Fruit fly (Drosophila melanogaster) whole organism, embryonic: ENCODE measurements around the gene CG1494.

ENCODE experiments used
- ATbp ChIP-seq: fragments of 200-800 bp; sonication (Bioruptor generic); optimal IDR thresholded peaks from 2 replicates; lab custom pipeline; 2017; ENCODE audit warnings: missing biosample characterization, mild to moderate bottlenecking, missing genetic modification characterization, missing genetic modification reagents
- Abd-B ChIP-seq: fragments of 200-800 bp; sonication (Bioruptor generic); optimal IDR thresholded peaks from 2 replicates; lab custom pipeline; 2018; ENCODE audit warnings: missing biosample characterization, mild to moderate bottlenecking, missing genetic modification characterization, moderate library complexity
- Atf3 ChIP-seq: fragments of 200-800 bp; sonication (Bioruptor generic); optimal IDR thresholded peaks from 3 replicates; lab custom pipeline; 2016; ENCODE audit warnings: missing biosample characterization, missing genetic modification characterization
- CG11456 ChIP-seq: fragments of 200-800 bp; sonication (Bioruptor generic); IDR thresholded peaks from 3 replicates; pipeline ENCODE4 v1.3.6; 2022; ENCODE audit warnings: missing biosample characterization, missing genetic modification characterization
- CG11696 ChIP-seq: fragments of 200-800 bp; sonication (Bioruptor generic); IDR thresholded peaks from 2 replicates; pipeline ENCODE4 v1.3.6; 2022; ENCODE audit warnings: missing biosample characterization, missing genetic modification characterization
- CG12299 ChIP-seq: fragments of 200-800 bp; sonication (Bioruptor generic); optimal IDR thresholded peaks from 2 replicates; lab custom pipeline; 2018; ENCODE audit warnings: missing biosample characterization, mild to moderate bottlenecking, missing genetic modification characterization
- CG12769 ChIP-seq: fragments of 200-800 bp; sonication (Bioruptor generic); optimal IDR thresholded peaks from 2 replicates; lab custom pipeline; 2019; ENCODE audit warnings: missing biosample characterization, mild to moderate bottlenecking, missing genetic modification characterization, moderate library complexity
- CG13424 ChIP-seq: fragments of 200-800 bp; sonication (Bioruptor generic); optimal IDR thresholded peaks from 2 replicates; lab custom pipeline; 2019; ENCODE audit warnings: missing biosample characterization, mild to moderate bottlenecking, missing genetic modification characterization, moderate library complexity
- CG13624 ChIP-seq: fragments of 200-800 bp; sonication (Bioruptor generic); optimal IDR thresholded peaks from 2 replicates; lab custom pipeline; 2016; ENCODE audit warnings: missing biosample characterization, missing genetic modification characterization
- CG14050 ChIP-seq: fragments of 200-800 bp; sonication (Bioruptor generic); IDR thresholded peaks from 3 replicates; pipeline ENCODE4 v1.3.6; 2022; ENCODE audit warnings: missing biosample characterization, missing genetic modification characterization
- CG1603 ChIP-seq: fragments of 200-800 bp; sonication (Bioruptor generic); optimal IDR thresholded peaks from 2 replicates; lab custom pipeline; 2019; ENCODE audit warnings: missing biosample characterization, mild to moderate bottlenecking, missing genetic modification characterization, moderate library complexity
- CG16813 ChIP-seq: fragments of 200-800 bp; sonication (Bioruptor generic); IDR thresholded peaks from 3 replicates; pipeline ENCODE4 v1.3.6; 2022; ENCODE audit warnings: missing biosample characterization, missing genetic modification characterization; ENCODE audit not compliant: partially characterized antibody
- CG17385 ChIP-seq: fragments of 200-800 bp; sonication (Bioruptor generic); optimal IDR thresholded peaks from 3 replicates; lab custom pipeline; 2018; ENCODE audit warnings: missing biosample characterization, mild to moderate bottlenecking, missing genetic modification characterization
- CG17912 ChIP-seq: fragments of 200-800 bp; sonication (Bioruptor generic); optimal IDR thresholded peaks from 2 replicates; lab custom pipeline; 2018; ENCODE audit warnings: missing biosample characterization, mild to moderate bottlenecking, missing genetic modification characterization
- CG1832 ChIP-seq: fragments of 200-800 bp; sonication (Bioruptor generic); optimal IDR thresholded peaks from 2 replicates; lab custom pipeline; 2017; ENCODE audit warnings: missing biosample characterization, mild to moderate bottlenecking, missing genetic modification characterization, inconsistent platforms
- CG3065 ChIP-seq: fragments of 200-800 bp; sonication (Bioruptor generic); optimal IDR thresholded peaks from 2 replicates; lab custom pipeline; 2016; ENCODE audit warnings: missing biosample characterization, missing genetic modification characterization
- CG6791 ChIP-seq: fragments of 200-800 bp; sonication (Bioruptor generic); IDR thresholded peaks from 3 replicates; pipeline ENCODE4 v1.3.6; 2022; ENCODE audit warnings: missing biosample characterization, missing genetic modification characterization; ENCODE audit not compliant: partially characterized antibody
- CG8089 ChIP-seq: fragments of 200-800 bp; sonication (Bioruptor generic); optimal IDR thresholded peaks from 3 replicates; lab custom pipeline; 2016; ENCODE audit warnings: missing biosample characterization, missing genetic modification characterization
- CG8478 ChIP-seq: fragments of >200 bp; optimal IDR thresholded peaks from 2 replicates; lab custom pipeline; 2018
- CG9727 ChIP-seq: fragments of 200-800 bp; sonication (Bioruptor generic); optimal IDR thresholded peaks from 3 replicates; lab custom pipeline; 2017; ENCODE audit warnings: missing biosample characterization, mild to moderate bottlenecking, missing genetic modification characterization
- D19A ChIP-seq: fragments of 200-800 bp; optimal IDR thresholded peaks from 3 replicates; lab custom pipeline; 2019; ENCODE audit warnings: missing biosample characterization, mild to moderate bottlenecking, missing genetic modification characterization, moderate library complexity
- Hmx ChIP-seq: fragments of 200-800 bp; sonication (Bioruptor generic); optimal IDR thresholded peaks from 2 replicates; lab custom pipeline; 2016; ENCODE audit warnings: missing biosample characterization, missing genetic modification characterization
- Lim3 ChIP-seq: fragments of 200-800 bp; sonication (Bioruptor generic); IDR thresholded peaks from 2 replicates; pipeline ENCODE4 v1.3.6; 2022; ENCODE audit warnings: missing biosample characterization, missing genetic modification characterization
- Med ChIP-seq: fragments of 200-800 bp; sonication (Bioruptor generic); peaks from one replicate; lab custom pipeline; 2016; ENCODE audit warnings: missing biosample characterization, missing genetic modification characterization, mild to moderate bottlenecking, inconsistent platforms, moderate library complexity
- Scr ChIP-seq: fragments of 200-800 bp; sonication (Bioruptor generic); IDR thresholded peaks from 2 replicates; pipeline ENCODE4 v1.3.6; 2022; ENCODE audit warnings: missing biosample characterization, missing genetic modification characterization; ENCODE audit not compliant: partially characterized antibody
- Ssrp ChIP-seq: fragments of 200-800 bp; sonication (Bioruptor generic); optimal IDR thresholded peaks from 2 replicates; lab custom pipeline; 2018; ENCODE audit warnings: missing biosample characterization, mild to moderate bottlenecking, missing genetic modification characterization, moderate library complexity
- Usf ChIP-seq: fragments of 200-800 bp; sonication (Bioruptor generic); optimal IDR thresholded peaks from 2 replicates; lab custom pipeline; 2017; ENCODE audit warnings: missing genotype, missing biosample characterization, missing genetic modification characterization
- bcd ChIP-seq: fragments of 200-800 bp; sonication (Bioruptor generic); optimal IDR thresholded peaks from 2 replicates; lab custom pipeline; 2017; ENCODE audit warnings: missing biosample characterization, mild to moderate bottlenecking, missing genetic modification characterization
- caup ChIP-seq: fragments of 200-800 bp; sonication (Bioruptor generic); optimal IDR thresholded peaks from 3 replicates; lab custom pipeline; 2017; ENCODE audit warnings: missing biosample characterization, mild to moderate bottlenecking, missing genetic modification characterization, moderate library complexity; ENCODE audit not compliant: severe bottlenecking
- crc ChIP-seq: fragments of 200-800 bp; sonication (Bioruptor generic); optimal IDR thresholded peaks from 2 replicates; lab custom pipeline; 2016; ENCODE audit warnings: missing biosample characterization, missing genetic modification characterization
- dimm ChIP-seq: fragments of 200-800 bp; sonication (Bioruptor generic); IDR thresholded peaks from 2 replicates; pipeline ENCODE4 v1.3.6; 2022; ENCODE audit warnings: missing biosample characterization, missing genetic modification characterization
- disco-r ChIP-seq: fragments of 200-800 bp; sonication (Bioruptor generic); optimal IDR thresholded peaks from 2 replicates; lab custom pipeline; 2016; ENCODE audit warnings: missing biosample characterization, missing genetic modification characterization
- ems ChIP-seq: fragments of 200-800 bp; sonication (Bioruptor generic); optimal IDR thresholded peaks from 3 replicates; lab custom pipeline; 2016; ENCODE audit warnings: missing biosample characterization, missing genetic modification characterization
- en ChIP-seq: fragments of 200-800 bp; sonication (Bioruptor generic); optimal IDR thresholded peaks from 2 replicates; lab custom pipeline; 2016; ENCODE audit warnings: missing biosample characterization, missing genetic modification characterization
- fd64A ChIP-seq: fragments of 200-800 bp; sonication (Bioruptor generic); optimal IDR thresholded peaks from 3 replicates; lab custom pipeline; 2018; ENCODE audit warnings: missing biosample characterization, mild to moderate bottlenecking, missing genetic modification characterization
- h ChIP-seq: fragments of >200 bp; optimal IDR thresholded peaks from 2 replicates; lab custom pipeline; 2017
- hkb ChIP-seq, 2 experiments: fragments of 200-800 bp in 1 of 2; fragments of >200 bp in 1 of 2; sonication (Bioruptor generic) in 1 of 2; IDR thresholded peaks in 1 of 2; optimal IDR thresholded peaks in 1 of 2; 2 replicates each; pipeline versions ENCODE4 v1.3.6 to Lab custom; 2017 to 2022; ENCODE audit warnings: missing biosample characterization in 1 of 2, missing genetic modification characterization in 1 of 2
- ind ChIP-seq: fragments of 200-800 bp; sonication (Bioruptor generic); optimal IDR thresholded peaks from 3 replicates; lab custom pipeline; 2016; ENCODE audit warnings: missing biosample characterization, missing genetic modification characterization
- lola ChIP-seq, 3 experiments: fragments of >200 bp in 2 of 3; fragments of 200-800 bp in 1 of 3; sonication (Bioruptor generic) in 1 of 3; optimal IDR thresholded peaks; 2 replicates each; lab custom pipeline; 2017 to 2019; ENCODE audit warnings: missing biosample characterization in 3 of 3, missing genetic modification characterization in 3 of 3, mild to moderate bottlenecking in 1 of 3, moderate library complexity in 1 of 3
- maf-S ChIP-seq: fragments of 200-800 bp; sonication (Bioruptor generic); optimal IDR thresholded peaks from 2 replicates; lab custom pipeline; 2016; ENCODE audit warnings: missing biosample characterization, missing genetic modification characterization
- nmo ChIP-seq: fragments of 200-800 bp; sonication (Bioruptor generic); optimal IDR thresholded peaks from 2 replicates; lab custom pipeline; 2018; ENCODE audit warnings: missing biosample characterization, mild to moderate bottlenecking, missing genetic modification characterization, moderate library complexity
- oc ChIP-seq: fragments of 200-800 bp; sonication (Bioruptor generic); optimal IDR thresholded peaks from 2 replicates; lab custom pipeline; 2018; ENCODE audit warnings: missing biosample characterization, mild to moderate bottlenecking, missing genetic modification characterization, moderate library complexity
- pan ChIP-seq, 4 experiments: fragments of >200 bp in 3 of 4; fragments of 200-800 bp in 1 of 4; sonication (Bioruptor generic) in 1 of 4; optimal IDR thresholded peaks in 3 of 4; IDR thresholded peaks in 1 of 4; 2 replicates each; pipeline versions ENCODE4 v1.3.6 to Lab custom; 2017 to 2022; ENCODE audit warnings: missing biosample characterization in 2 of 4, missing genetic modification characterization in 2 of 4, mixed read lengths in 1 of 4
- pita ChIP-seq: fragments of 200-800 bp; sonication (Bioruptor generic); optimal IDR thresholded peaks from 2 replicates; lab custom pipeline; 2017; ENCODE audit warnings: missing biosample characterization, mild to moderate bottlenecking, missing genetic modification characterization
- pum ChIP-seq: fragments of 200-800 bp; sonication (Bioruptor generic); optimal IDR thresholded peaks from 2 replicates; lab custom pipeline; 2016; ENCODE audit warnings: missing biosample characterization, missing genetic modification characterization
- sens-2 ChIP-seq: fragments of 200-800 bp; sonication (Bioruptor generic); IDR thresholded peaks from 2 replicates; pipeline ENCODE4 v1.3.6; 2022; ENCODE audit warnings: missing biosample characterization, missing genetic modification characterization
- sim ChIP-seq: fragments of 200-800 bp; sonication (Bioruptor generic); IDR thresholded peaks from 2 replicates; pipeline ENCODE4 v1.3.6; 2022; ENCODE audit warnings: missing biosample characterization, missing genetic modification characterization
- sug ChIP-seq: fragments of 200-800 bp; optimal IDR thresholded peaks from 2 replicates; lab custom pipeline; 2019; ENCODE audit warnings: missing biosample characterization, mild to moderate bottlenecking, missing genetic modification characterization, moderate library complexity
- zen ChIP-seq: fragments of 200-800 bp; sonication (Bioruptor generic); optimal IDR thresholded peaks from 3 replicates; lab custom pipeline; 2018; ENCODE audit warnings: missing biosample characterization, mild to moderate bottlenecking, missing genetic modification characterization, moderate library complexity

CG1494 gene

DNA sequence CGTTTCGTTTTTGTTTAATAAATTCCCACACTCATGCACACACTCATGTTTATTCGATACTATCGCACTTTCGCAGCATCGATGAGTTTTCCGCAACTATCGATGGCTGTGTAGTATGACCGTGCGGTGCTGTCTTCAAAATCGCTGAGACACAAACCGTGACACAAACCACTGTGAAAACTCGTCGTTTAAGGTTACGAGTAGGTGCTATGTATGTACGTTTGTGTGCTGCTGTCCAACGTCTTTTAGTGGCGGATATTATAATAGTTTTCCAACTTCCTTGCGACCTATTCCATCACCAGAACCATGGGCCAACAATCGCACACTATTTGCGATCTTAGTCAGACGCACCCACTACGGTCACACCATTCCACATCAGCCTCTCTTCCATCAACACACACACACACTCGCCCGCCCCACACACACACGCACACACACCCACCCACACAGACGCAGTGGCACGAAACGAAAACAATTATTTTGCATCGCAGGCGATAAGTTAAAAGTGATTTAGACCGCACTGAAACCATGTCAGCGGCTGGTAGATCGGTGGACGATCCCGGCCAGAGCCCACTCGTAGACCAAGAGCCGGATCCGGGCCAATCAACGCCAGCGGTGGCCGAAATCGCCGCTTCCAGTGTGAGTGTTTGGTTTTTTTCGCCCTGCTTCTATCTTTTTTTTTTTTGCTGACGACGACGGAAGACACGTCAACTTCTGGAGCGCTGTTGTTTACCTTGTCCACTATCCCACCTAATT lies 39.0 kb downstream of the CG1494 start, which contains the start of the genes Dd and CG1486 (continued):
- no peak for TF ChIP-seq CG9727 (GFP tag; lab: Kevin White, UChicago)
- no peak for TF ChIP-seq sens-2 (GFP tag; lab: Robert Waterston, UW)
- no peak for TF ChIP-seq CG12299 (tag; lab: Kevin White, UChicago)
- TF ChIP-seq pan (optimal IDR thresholded peaks at IDR 0.05; lab: Kevin White, UChicago) = no peak
- TF ChIP-seq pan (GFP tag; optimal IDR thresholded peaks at IDR 0.05 in 1 of 2, IDR thresholded peaks at IDR 0.05 in 1 of 2) = peak in 1 of 2 experiments; percentile 21
- no peak for TF ChIP-seq zen
- TF ChIP-seq hkb (optimal IDR thresholded peaks at IDR 0.05; lab: Kevin White, UChicago) = no peak
- no peak for TF ChIP-seq hkb (GFP tag; IDR thresholded peaks at IDR 0.05; lab: Robert Waterston, UW)
- TF ChIP-seq crc (GFP tag; lab: Kevin White, UChicago) = no peak
- TF ChIP-seq Lim3 (GFP tag; lab: Robert Waterston, UW) = no peak
- no peak for TF ChIP-seq CG1832
- no peak for TF ChIP-seq CG12769 (tag; lab: Kevin White, UChicago)
- peak; percentile 17 for TF ChIP-seq D19A (tag; lab: Kevin White, UChicago)
- peak; percentile 79 for TF ChIP-seq CG1603 (tag; lab: Kevin White, UChicago)
- peak; percentile 19 for TF ChIP-seq CG13624 (GFP tag; lab: Kevin White, UChicago)
- no peak for TF ChIP-seq CG13424 (tag; lab: Kevin White, UChicago)
- TF ChIP-seq en = no peak
- no peak for TF ChIP-seq maf-S (GFP tag; lab: Kevin White, UChicago)
- no peak for TF ChIP-seq sim (GFP tag; lab: Robert Waterston, UW)
- TF ChIP-seq CG6791 (GFP tag; lab: Robert Waterston, UW) = peak; percentile 91
- TF ChIP-seq ATbp (GFP tag; lab: Kevin White, UChicago) = no peak
- peak; percentile 26 for TF ChIP-seq Abd-B (GFP tag; lab: Kevin White, UChicago)
- TF ChIP-seq Hmx (GFP tag; lab: Kevin White, UChicago) = no peak
- TF ChIP-seq disco-r = no peak
- TF ChIP-seq sug (tag; lab: Kevin White, UChicago) = peak; percentile 18
- TF ChIP-seq fd64A = no peak
- TF ChIP-seq caup (GFP tag; lab: Kevin White, UChicago) = no peak
- no peak for TF ChIP-seq Usf (GFP tag; lab: Kevin White, UChicago)
- no peak for TF ChIP-seq CG17912 (GFP tag; lab: Kevin White, UChicago)
- TF ChIP-seq CG3065 (GFP tag; lab: Kevin White, UChicago) = no peak
- peak; percentile 92 for TF ChIP-seq CG16813 (GFP tag; lab: Robert Waterston, UW)
- TF ChIP-seq bcd (GFP tag; lab: Kevin White, UChicago) = no peak
- TF ChIP-seq Atf3 = no peak
- TF ChIP-seq oc (tag; lab: Kevin White, UChicago) = no peak
- no peak for TF ChIP-seq h (lab: Kevin White, UChicago)
- peak; percentile 91 for TF ChIP-seq Scr
- TF ChIP-seq CG11696 (GFP tag; lab: Robert Waterston, UW) = no peak
- TF ChIP-seq pum (GFP tag; lab: Kevin White, UChicago) = no peak
- TF ChIP-seq nmo (GFP tag; lab: Kevin White, UChicago) = peak; percentile 76
- peak; percentile 86 for TF ChIP-seq Med (GFP tag; lab: Kevin White, UChicago)
- TF ChIP-seq CG8478 = peak; percentile 94
- no peak for TF ChIP-seq CG11456 (GFP tag; lab: Robert Waterston, UW)
- no peak for TF ChIP-seq CG14050
- TF ChIP-seq CG8089 (GFP tag; lab: Kevin White, UChicago) = no peak
- no peak for TF ChIP-seq ems (GFP tag; lab: Kevin White, UChicago)
- TF ChIP-seq CG17385 (GFP tag; lab: Kevin White, UChicago) = no peak
- TF ChIP-seq Ssrp (tag; lab: Kevin White, UChicago) = no peak
- no peak for TF ChIP-seq lola (GFP tag; optimal IDR thresholded peaks at IDR 0.05; lab: Kevin White, UChicago)
- TF ChIP-seq dimm (GFP tag; lab: Robert Waterston, UW) = no peak
- TF ChIP-seq pita = peak; percentile 66
- no peak for TF ChIP-seq ind (GFP tag; lab: Kevin White, UChicago)
